Fruit fly (Drosophila melanogaster): ENCODE measurements around the gene Osi23.

Gene Osi23

dm6 chr3R:30450224-30450623 is 5.4 kb upstream of the Osi23 start (continued):
- TF ChIP-seq Atf6 (GFP tag; IDR thresholded peaks at IDR 0.05) (peak; percentile 30; the same call in 1 of the 2 replicates), Xbp1 (GFP tag; optimal IDR thresholded peaks at IDR 0.05) (peak; percentile 25), Elba2 (GFP tag; optimal IDR thresholded peaks at IDR 0.05) (no peak), vnd (GFP tag; IDR thresholded peaks at IDR 0.05; ENCODE audit: partially characterized antibody) (no peak), Fer3 (tag; optimal IDR thresholded peaks at IDR 0.05) (peak; percentile 83), pzg (GFP tag; optimal IDR thresholded peaks at IDR 0.05) (no peak), CG8478 (optimal IDR thresholded peaks at IDR 0.05) (no peak), hbn (GFP tag; IDR thresholded peaks at IDR 0.05; ENCODE audit: partially characterized antibody) (peak; percentile 41; the same call in 1 of the 2 replicates), hb (GFP tag; IDR thresholded peaks at IDR 0.05; ENCODE audit: partially characterized antibody) (no peak), tx (GFP tag; optimal IDR thresholded peaks at IDR 0.05) (peak; percentile 59), wek (GFP tag; optimal IDR thresholded peaks at IDR 0.05) (peak; percentile 83), Adf1 (GFP tag; IDR thresholded peaks at IDR 0.05) (peak; percentile 65; the same call in 1 of the 2 replicates), cato (GFP tag; optimal IDR thresholded peaks at IDR 0.05; ENCODE audit: borderline replicate concordance) (peak; percentile 63), tap (tag; optimal IDR thresholded peaks at IDR 0.05) (peak; percentile 52), CoRest (tag; optimal IDR thresholded peaks at IDR 0.05) (no peak), crp (GFP tag; optimal IDR thresholded peaks at IDR 0.05) (no peak), Taf1 (GFP tag; IDR thresholded peaks at IDR 0.05) (peak; percentile 77), pum (GFP tag; optimal IDR thresholded peaks at IDR 0.05) (peak; percentile 38), CG6683 (GFP tag; optimal IDR thresholded peaks at IDR 0.05) (peak; percentile 72), jing (GFP tag; optimal IDR thresholded peaks at IDR 0.05) (no peak), YL-1 (GFP tag; optimal IDR thresholded peaks at IDR 0.05) (peak; percentile 80), scrt (GFP tag; optimal IDR thresholded peaks at IDR 0.05) (peak; percentile 62), CG11504 (tag; optimal IDR thresholded peaks at IDR 0.05) (peak; percentile 32), PHDP (tag; optimal IDR thresholded peaks at IDR 0.05) (peak; percentile 85), trh (GFP tag; optimal IDR thresholded peaks at IDR 0.05) (peak; percentile 74), zen (tag; optimal IDR thresholded peaks at IDR 0.05) (no peak), CG32532 (GFP tag; IDR thresholded peaks at IDR 0.05) (peak; percentile 86), kay (GFP tag; optimal IDR thresholded peaks at IDR 0.05) (peak; percentile 28), jumu (GFP tag; optimal IDR thresholded peaks at IDR 0.05) (peak; percentile 59), Nf-YA (GFP tag; IDR thresholded peaks at IDR 0.05) (peak; percentile 84), dimm (GFP tag; IDR thresholded peaks at IDR 0.05) (no peak), CG4617 (GFP tag; optimal IDR thresholded peaks at IDR 0.05; ENCODE audit: borderline replicate concordance) (peak; percentile 22), disco-r (GFP tag; optimal IDR thresholded peaks at IDR 0.05) (peak; percentile 82), Poxn (GFP tag; IDR thresholded peaks at IDR 0.05) (peak; percentile 47; the same call in 1 of the 2 replicates), CG9817 (tag; optimal IDR thresholded peaks at IDR 0.05) (peak; percentile 41), CG8290 (GFP tag; optimal IDR thresholded peaks at IDR 0.05) (peak; percentile 77), CG8290 (tag; optimal IDR thresholded peaks at IDR 0.05) (peak; percentile 50 to 79), CG15514 (GFP tag; optimal IDR thresholded peaks at IDR 0.05) (peak; percentile 75), Vsx1 (GFP tag; optimal IDR thresholded peaks at IDR 0.05) (peak; percentile 88), gfzf (GFP tag; optimal IDR thresholded peaks at IDR 0.05) (no peak), mld (GFP tag; IDR thresholded peaks at IDR 0.05; ENCODE audit: partially characterized antibody) (no peak), exex (tag; optimal IDR thresholded peaks at IDR 0.05) (peak; percentile 57), Chrac-16 (GFP tag; optimal IDR thresholded peaks at IDR 0.05) (no peak), CG33557 (GFP tag; optimal IDR thresholded peaks at IDR 0.05) (peak; percentile 78), sqz (GFP tag; optimal IDR thresholded peaks at IDR 0.05) (peak; percentile 58), so (GFP tag; IDR thresholded peaks at IDR 0.05) (peak; percentile 56; the same call in 2 of the 3 replicates), CG11093 (GFP tag; IDR thresholded peaks at IDR 0.05) (peak; percentile 69; the same call in 1 of the 3 replicates), grn (GFP tag; optimal IDR thresholded peaks at IDR 0.05) (no peak), tin (GFP tag; optimal IDR thresholded peaks at IDR 0.05) (peak; percentile 55), CG14050 (GFP tag; IDR thresholded peaks at IDR 0.05) (no peak), CG10462 (GFP tag; optimal IDR thresholded peaks at IDR 0.05) (peak; percentile 69)

Data from whole organism, embryonic.